Worm (Caenorhabditis elegans) whole organism, midembryonic: Measurements from ENCODE around the gene F58A6.1.
"Not testable (repeated sequence)": the region's sequence is repeated elsewhere in the genome, so short reads cannot be mapped to it uniquely, and the experiment has no call there.

Source experiments
- T22C8.4 ChIP-seq: fragments of 200-800 bp; sonication (Bioruptor generic); IDR thresholded peaks from 2 replicates; pipeline ENCODE4 v1.3.6; 2022; ENCODE audit warnings: missing genetic modification characterization, missing compliant biosample characterization
- cog-1 ChIP-seq: sonication (generic microtip); optimal IDR thresholded peaks from 2 replicates; lab custom pipeline; 2016; ENCODE audit warnings: missing genetic modification characterization, missing compliant biosample characterization
- flt-1 ChIP-seq: fragments of 200-800 bp; sonication (Bioruptor generic); IDR thresholded peaks from 2 replicates; pipeline ENCODE4 v1.3.6; 2022; ENCODE audit warnings: missing genetic modification characterization, missing compliant biosample characterization
- klf-2 ChIP-seq: fragments of 200-800 bp; sonication (Bioruptor generic); conservative IDR thresholded peaks from 2 replicates; pipeline ENCODE4 v1.3.6; 2022; ENCODE audit warnings: missing genetic modification reagents, missing genetic modification characterization, missing compliant biosample characterization
- med-1 ChIP-seq: sonication (generic microtip); optimal IDR thresholded peaks from 2 replicates; lab custom pipeline; 2017; ENCODE audit warnings: missing genetic modification characterization, mild to moderate bottlenecking, missing compliant biosample characterization, antibody characterized with exemption, missing genetic modification reagents; ENCODE audit not compliant: insufficient read depth
- ref-1 ChIP-seq: fragments of 200-800 bp; sonication (Bioruptor generic); conservative IDR thresholded peaks from 2 replicates; pipeline ENCODE4 v1.3.6; 2022; ENCODE audit warnings: missing genetic modification reagents, missing genetic modification characterization, missing compliant biosample characterization
- tab-1 ChIP-seq: fragments of 200-800 bp; sonication (Bioruptor generic); IDR thresholded peaks from 2 replicates; pipeline ENCODE4 v1.3.6; 2022; ENCODE audit warnings: missing genetic modification characterization, missing compliant biosample characterization
- ztf-23 ChIP-seq: fragments of 200-800 bp; sonication (Bioruptor generic); IDR thresholded peaks from 2 replicates; pipeline ENCODE4 v1.3.6; 2022; ENCODE audit warnings: missing genetic modification reagents, missing genetic modification characterization, missing compliant biosample characterization
- ztf-29 ChIP-seq: fragments of 200-800 bp; sonication (Bioruptor generic); IDR thresholded peaks from 2 replicates; pipeline ENCODE4 v1.3.6; 2022; ENCODE audit warnings: missing genetic modification reagents, missing genetic modification characterization, missing compliant biosample characterization

The F58A6.1 gene

DNA sequence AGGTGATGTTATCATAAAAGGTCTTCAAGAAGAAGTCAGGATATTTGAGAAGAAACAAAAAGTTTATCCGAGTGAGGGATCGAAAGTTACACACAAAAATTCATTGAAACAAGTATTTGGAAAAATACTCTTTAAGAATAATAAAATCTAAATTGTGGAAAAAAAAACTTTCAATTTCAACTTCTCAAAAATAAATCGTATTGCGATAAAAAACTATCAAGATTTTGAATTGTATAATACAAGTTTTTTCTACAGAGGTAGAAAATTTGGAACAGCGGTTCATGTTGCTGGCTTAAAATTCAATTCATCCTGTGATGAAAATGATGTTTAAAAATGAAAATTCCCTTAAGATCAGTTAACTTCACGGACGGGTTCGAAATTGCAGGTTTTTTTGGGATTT, 30.6 kb upstream of the F58A6.1 start, which contains the start of gene F09C12.8:
Gene F09C12.8, plus strand, starts transcription at position 301 of the 400 bp plus-strand sequence.
- no peak for TF ChIP-seq cog-1 (tag; lab: Kevin White, UChicago)
- no peak for TF ChIP-seq tab-1 (GFP tag; lab: Robert Waterston, UW)
- TF ChIP-seq klf-2 (GFP tag; lab: Robert Waterston, UW): no peak
- no peak for TF ChIP-seq ztf-29 (GFP tag; lab: Robert Waterston, UW)
- TF ChIP-seq ref-1 (GFP tag; lab: Robert Waterston, UW): no peak
- no peak for TF ChIP-seq flt-1 (GFP tag; lab: Robert Waterston, UW)
- TF ChIP-seq ztf-23 (GFP tag; lab: Robert Waterston, UW): no peak
- TF ChIP-seq med-1 (GFP tag; lab: Kevin White, UChicago): no peak
- no peak for TF ChIP-seq T22C8.4 (GFP tag; lab: Robert Waterston, UW)

DNA sequence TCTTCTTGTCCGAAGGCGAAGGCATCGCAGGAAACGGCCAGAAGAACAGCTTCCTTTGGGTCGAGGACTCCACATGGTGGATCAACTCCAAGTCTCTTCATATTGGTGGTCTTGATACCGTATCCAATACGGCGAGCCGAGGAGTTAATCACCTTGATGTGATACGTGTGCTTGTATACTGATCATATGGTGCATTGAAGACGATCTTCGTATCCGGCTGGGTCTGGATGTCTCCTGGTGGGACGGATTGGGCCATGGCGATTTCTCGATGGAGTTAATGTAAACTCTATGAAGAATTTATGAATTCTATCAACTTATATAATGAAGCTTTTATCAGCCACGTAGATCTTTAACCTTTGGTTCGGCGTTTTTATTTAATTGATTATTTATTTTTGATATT, 27.5 kb upstream of the F58A6.1 start, which contains the start of gene msp-74:
Gene msp-74, minus strand, starts transcription at position 101 of the 400 bp plus-strand sequence.
- not testable (repeated sequence) for TF ChIP-seq ztf-23, flt-1, ztf-29 (GFP tag; lab: Robert Waterston, UW)

- TF ChIP-seq klf-2 (GFP tag; lab: Robert Waterston, UW) (no peak), tab-1 (GFP tag; lab: Robert Waterston, UW) (no peak), ztf-23 (GFP tag; lab: Robert Waterston, UW) (no peak), ref-1 (GFP tag; lab: Robert Waterston, UW) (no peak), T22C8.4 (GFP tag; lab: Robert Waterston, UW) (no peak), cog-1 (tag; lab: Kevin White, UChicago) (no peak), flt-1 (GFP tag; lab: Robert Waterston, UW) (no peak), med-1 (GFP tag; lab: Kevin White, UChicago) (no peak), ztf-29 (GFP tag; lab: Robert Waterston, UW) (no peak)
Observed at ce11 chrII:5115733-5116132, 27.0 kb upstream of the F58A6.1 start, which contains the start of gene srsy-1. Gene srsy-1 (plus strand): TSS chrII:5116033.

- TF ChIP-seq T22C8.4 (GFP tag; lab: Robert Waterston, UW): no peak
- TF ChIP-seq ref-1 (GFP tag; lab: Robert Waterston, UW): no peak
- no peak for TF ChIP-seq klf-2 (GFP tag; lab: Robert Waterston, UW)
- TF ChIP-seq med-1 (GFP tag; lab: Kevin White, UChicago): no peak
- TF ChIP-seq tab-1 (GFP tag; lab: Robert Waterston, UW): no peak
- no peak for TF ChIP-seq ztf-29 (GFP tag; lab: Robert Waterston, UW)
- no peak for TF ChIP-seq ztf-23 (GFP tag; lab: Robert Waterston, UW)
- no peak for TF ChIP-seq cog-1 (tag; lab: Kevin White, UChicago)
- no peak for TF ChIP-seq flt-1 (GFP tag; lab: Robert Waterston, UW)
Observed at ce11 chrII:5120612-5121011, 22.1 kb upstream of the F58A6.1 start.

- no peak for TF ChIP-seq flt-1 (GFP tag; lab: Robert Waterston, UW)
- no peak for TF ChIP-seq ref-1 (GFP tag; lab: Robert Waterston, UW)
- TF ChIP-seq ztf-23 (GFP tag; lab: Robert Waterston, UW): no peak
- no peak for TF ChIP-seq T22C8.4 (GFP tag; lab: Robert Waterston, UW)
- no peak for TF ChIP-seq med-1 (GFP tag; lab: Kevin White, UChicago)
- TF ChIP-seq klf-2 (GFP tag; lab: Robert Waterston, UW): no peak
- TF ChIP-seq ztf-29 (GFP tag; lab: Robert Waterston, UW): no peak
- no peak for TF ChIP-seq cog-1 (tag; lab: Kevin White, UChicago)
- no peak for TF ChIP-seq tab-1 (GFP tag; lab: Robert Waterston, UW)
Observed at ce11 chrII:5130081-5130480, 12.6 kb upstream of the F58A6.1 start, which contains the start of gene lgc-56. Gene lgc-56 (plus strand): TSS chrII:5130381.

- TF ChIP-seq ref-1 (GFP tag; lab: Robert Waterston, UW) (no peak), ztf-23 (GFP tag; lab: Robert Waterston, UW) (no peak), ztf-29 (GFP tag; lab: Robert Waterston, UW) (no peak), klf-2 (GFP tag; lab: Robert Waterston, UW) (no peak), cog-1 (tag; lab: Kevin White, UChicago) (no peak), tab-1 (GFP tag; lab: Robert Waterston, UW) (no peak), flt-1 (GFP tag; lab: Robert Waterston, UW) (no peak), med-1 (GFP tag; lab: Kevin White, UChicago) (no peak), T22C8.4 (GFP tag; lab: Robert Waterston, UW) (no peak)
Observed at ce11 chrII:5131800-5132199, 10.9 kb upstream of the F58A6.1 start.

- no peak for TF ChIP-seq med-1 (GFP tag; lab: Kevin White, UChicago)
- no peak for TF ChIP-seq klf-2 (GFP tag; lab: Robert Waterston, UW)
- TF ChIP-seq T22C8.4 (GFP tag; lab: Robert Waterston, UW): no peak
- no peak for TF ChIP-seq ztf-23 (GFP tag; lab: Robert Waterston, UW)
- no peak for TF ChIP-seq tab-1 (GFP tag; lab: Robert Waterston, UW)
- no peak for TF ChIP-seq ztf-29 (GFP tag; lab: Robert Waterston, UW)
- TF ChIP-seq flt-1 (GFP tag; lab: Robert Waterston, UW): no peak
- TF ChIP-seq ref-1 (GFP tag; lab: Robert Waterston, UW): no peak
- no peak for TF ChIP-seq cog-1 (tag; lab: Kevin White, UChicago)
Observed at ce11 chrII:5136296-5136767, 6.4 kb upstream of the F58A6.1 start, which contains the start of gene F58A6.2. Gene F58A6.2 (plus strand): TSS chrII:5136717.

DNA sequence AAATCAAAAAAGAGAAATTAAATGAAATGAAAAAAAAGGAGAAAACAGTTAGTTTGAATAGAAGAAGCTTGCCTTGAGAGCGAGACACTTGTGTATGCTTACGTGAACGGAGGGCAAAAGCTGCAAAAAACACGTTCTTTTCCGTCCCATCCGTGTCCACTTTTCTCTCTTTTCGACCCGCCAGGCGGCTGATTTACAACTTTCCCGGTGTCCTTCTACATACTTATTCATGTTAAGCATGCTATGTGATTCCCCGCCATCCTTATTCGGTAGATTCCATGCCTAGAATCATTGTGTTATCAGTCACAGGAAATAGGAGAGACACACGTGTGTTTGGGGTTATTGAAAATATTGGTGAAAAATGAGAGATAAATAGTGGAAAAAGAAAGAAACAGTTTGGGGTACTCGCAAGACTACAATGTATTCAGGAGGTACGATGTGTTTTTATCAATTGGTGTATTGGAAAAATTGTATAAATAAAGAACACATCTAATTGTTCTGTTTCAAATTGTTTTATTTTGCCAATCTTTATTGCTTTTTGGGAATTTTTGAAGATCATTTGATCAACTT, 689 bp upstream of the F58A6.1 start, which contains the start of gene nas-29:
Gene nas-29, minus strand, starts transcription at position 92 of the 570 bp plus-strand sequence.
- TF ChIP-seq klf-2 (GFP tag; lab: Robert Waterston, UW) (no peak), ref-1 (GFP tag; lab: Robert Waterston, UW) (no peak), T22C8.4 (GFP tag; lab: Robert Waterston, UW) (no peak), med-1 (GFP tag; lab: Kevin White, UChicago) (no peak), ztf-29 (GFP tag; lab: Robert Waterston, UW) (no peak), ztf-23 (GFP tag; lab: Robert Waterston, UW) (no peak), tab-1 (GFP tag; lab: Robert Waterston, UW) (no peak), cog-1 (tag; lab: Kevin White, UChicago) (no peak), flt-1 (GFP tag; lab: Robert Waterston, UW) (no peak)
